Worm (Caenorhabditis elegans) whole organism, mixed stage, embryonic: ENCODE results near the gene F40G12.7.
"Not testable (repeated sequence)": the region's sequence is repeated elsewhere in the genome, so short reads cannot be mapped to it uniquely, and the experiment has no call there.

Source experiments
- M03D4.4 ChIP-seq: sonication (generic microtip); optimal IDR thresholded peaks from 2 replicates; lab custom pipeline; 2017; ENCODE audit warnings: mild to moderate bottlenecking, missing genetic modification characterization, missing compliant biosample characterization
- bed-3 ChIP-seq: fragments of 200-800 bp; sonication (Bioruptor generic); optimal IDR thresholded peaks from 3 replicates; lab custom pipeline; 2018; ENCODE audit warnings: mild to moderate bottlenecking, missing genetic modification characterization, moderate library complexity, missing compliant biosample characterization
- blmp-1 ChIP-seq: fragments of 150-350 bp; optimal IDR thresholded peaks from 2 replicates; lab custom pipeline; 2014; ENCODE audit warnings: missing biosample characterization, missing genetic modification characterization
- ceh-39 ChIP-seq: fragments of 150-350 bp; optimal IDR thresholded peaks from 2 replicates; lab custom pipeline; 2014; ENCODE audit warnings: missing biosample characterization, missing genetic modification characterization
- ceh-83 ChIP-seq: fragments of 200-800 bp; sonication (Bioruptor generic); optimal IDR thresholded peaks from 2 replicates; lab custom pipeline; 2018; ENCODE audit warnings: mild to moderate bottlenecking, missing genetic modification characterization, missing compliant biosample characterization
- cnd-1 ChIP-seq: fragments of 200-800 bp; sonication (Bioruptor generic); optimal IDR thresholded peaks from 2 replicates; lab custom pipeline; 2018; ENCODE audit warnings: mild to moderate bottlenecking, missing genetic modification characterization, missing compliant biosample characterization
- drap-1 ChIP-seq: fragments of 200-800 bp; sonication (Bioruptor generic); optimal IDR thresholded peaks from 3 replicates; lab custom pipeline; 2018; ENCODE audit warnings: mild to moderate bottlenecking, missing genetic modification characterization, missing compliant biosample characterization
- elt-1 ChIP-seq: sonication (generic microtip); optimal IDR thresholded peaks from 2 replicates; lab custom pipeline; 2017; ENCODE audit warnings: missing genetic modification characterization, mild to moderate bottlenecking, missing compliant biosample characterization, antibody characterized with exemption, moderate library complexity, borderline replicate concordance; ENCODE audit not compliant: insufficient read depth
- elt-3 ChIP-seq: fragments of 150-350 bp; optimal IDR thresholded peaks from 2 replicates; lab custom pipeline; 2014; ENCODE audit warnings: missing biosample characterization, missing genetic modification characterization
- ham-2 ChIP-seq: fragments of 200-800 bp; sonication (Bioruptor generic); optimal IDR thresholded peaks from 2 replicates; lab custom pipeline; 2018; ENCODE audit warnings: mild to moderate bottlenecking, missing genetic modification characterization, missing compliant biosample characterization
- hlh-1 ChIP-seq: fragments of 150-350 bp; optimal IDR thresholded peaks from 2 replicates; lab custom pipeline; 2014; ENCODE audit warnings: missing biosample characterization, missing genetic modification reagents, missing genetic modification characterization
- lin-13 ChIP-seq: fragments of 150-350 bp; optimal IDR thresholded peaks from 2 replicates; lab custom pipeline; 2014; ENCODE audit warnings: missing biosample characterization, missing genetic modification characterization
- lin-32 ChIP-seq: fragments of 200-800 bp; sonication (Bioruptor generic); optimal IDR thresholded peaks from 2 replicates; lab custom pipeline; 2018; ENCODE audit warnings: mild to moderate bottlenecking, missing genetic modification characterization, missing compliant biosample characterization
- lsy-2 ChIP-seq: fragments of 150-350 bp; optimal IDR thresholded peaks from 2 replicates; lab custom pipeline; 2014; ENCODE audit warnings: missing biosample characterization, missing genetic modification characterization
- mab-5 ChIP-seq: fragments of 150-350 bp; optimal IDR thresholded peaks from 2 replicates; lab custom pipeline; 2014; ENCODE audit warnings: missing biosample characterization, missing genetic modification characterization
- mep-1 ChIP-seq: fragments of 150-350 bp; optimal IDR thresholded peaks from 2 replicates; lab custom pipeline; 2017; ENCODE audit warnings: missing biosample characterization, missing genetic modification reagents, missing genetic modification characterization, inconsistent platforms
- mls-2 ChIP-seq: sonication (generic microtip); optimal IDR thresholded peaks from 2 replicates; lab custom pipeline; 2016; ENCODE audit warnings: mild to moderate bottlenecking, missing genetic modification characterization, moderate library complexity, missing compliant biosample characterization
- nhr-12 ChIP-seq: fragments of 150-350 bp; optimal IDR thresholded peaks from 2 replicates; lab custom pipeline; 2014; ENCODE audit warnings: missing biosample characterization, missing genetic modification characterization
- nhr-2 ChIP-seq: fragments of 150-350 bp; optimal IDR thresholded peaks from 2 replicates; lab custom pipeline; 2014; ENCODE audit warnings: missing biosample characterization, missing genetic modification characterization
- nhr-237 ChIP-seq: fragments of 150-350 bp; optimal IDR thresholded peaks from 2 replicates; lab custom pipeline; 2014; ENCODE audit warnings: missing biosample characterization, missing genetic modification characterization
- nhr-28 ChIP-seq: fragments of 150-350 bp; optimal IDR thresholded peaks from 2 replicates; lab custom pipeline; 2014; ENCODE audit warnings: missing biosample characterization, missing genetic modification characterization
- nhr-76 ChIP-seq: sonication (generic microtip); optimal IDR thresholded peaks from 2 replicates; lab custom pipeline; 2017; ENCODE audit warnings: missing biosample characterization, missing genetic modification characterization
- pha-4 ChIP-seq: fragments of 150-350 bp; optimal IDR thresholded peaks from 2 replicates; lab custom pipeline; 2018; ENCODE audit warnings: missing biosample characterization, missing genetic modification reagents, missing genetic modification characterization
- sem-2 ChIP-seq: fragments of 200-800 bp; sonication (Bioruptor generic); optimal IDR thresholded peaks from 2 replicates; lab custom pipeline; 2018; ENCODE audit warnings: mild to moderate bottlenecking, missing genetic modification characterization, missing compliant biosample characterization
- snpc-4 ChIP-seq: fragments of 150-350 bp; optimal IDR thresholded peaks from 2 replicates; lab custom pipeline; 2014; ENCODE audit warnings: missing biosample characterization, missing genetic modification characterization
- tbx-8 ChIP-seq: fragments of 200-800 bp; sonication (Bioruptor generic); optimal IDR thresholded peaks from 2 replicates; lab custom pipeline; 2018; ENCODE audit warnings: mild to moderate bottlenecking, missing genetic modification characterization, moderate library complexity, missing compliant biosample characterization
- unc-120 ChIP-seq: sonication (generic microtip); optimal IDR thresholded peaks from 2 replicates; lab custom pipeline; 2017; ENCODE audit warnings: missing genetic modification characterization, missing compliant biosample characterization; ENCODE audit not compliant: poor library complexity, severe bottlenecking
- unc-39 ChIP-seq: fragments of 150-350 bp; optimal IDR thresholded peaks from 2 replicates; lab custom pipeline; 2014; ENCODE audit warnings: missing biosample characterization, missing genetic modification characterization
- unc-62 ChIP-seq: fragments of 150-350 bp; optimal IDR thresholded peaks from 2 replicates; lab custom pipeline; 2014; ENCODE audit warnings: missing biosample characterization, missing genetic modification reagents, missing genetic modification characterization
- ztf-11 ChIP-seq: fragments of 150-350 bp; optimal IDR thresholded peaks from 2 replicates; lab custom pipeline; 2014; ENCODE audit warnings: missing biosample characterization, missing genetic modification characterization

Gene F40G12.7

ce11 chrV:14306771-14307170, 32.4 kb downstream of the F40G12.7 start, which contains the start of gene spig-4:
Gene spig-4 (minus strand): TSS chrV:14306871.
- TF ChIP-seq drap-1 (GFP tag; lab: Kevin White, UChicago); ham-2 (GFP tag; lab: Kevin White, UChicago); blmp-1 (tag; lab: Kevin White, UChicago): not testable (repeated sequence)

ce11 chrV:14308164-14308563, 33.8 kb downstream of the F40G12.7 start, which contains the start of gene spig-5:
Gene spig-5 (plus strand): TSS chrV:14308464.
- TF ChIP-seq mep-1 (tag; lab: Kevin White, UChicago); elt-1 (tag; lab: Kevin White, UChicago); drap-1 (GFP tag; lab: Kevin White, UChicago): not testable (repeated sequence)

- not testable (repeated sequence) for TF ChIP-seq M03D4.4, nhr-76, unc-120 (tag; lab: Kevin White, UChicago)
Observed at ce11 chrV:14309632-14310031, 35.3 kb downstream of the F40G12.7 start, which contains the start of gene F14D7.14. Gene F14D7.14 (plus strand): TSS chrV:14309932.

- TF ChIP-seq ceh-83 (no peak), unc-120 (tag; lab: Kevin White, UChicago) (no peak), mab-5 (no peak), drap-1 (GFP tag; lab: Kevin White, UChicago) (no peak), lsy-2 (no peak), ztf-11 (tag; lab: Kevin White, UChicago) (no peak), nhr-28 (tag; lab: Kevin White, UChicago) (no peak), unc-62 (GFP tag; lab: Kevin White, UChicago) (no peak), sem-2 (GFP tag; lab: Kevin White, UChicago) (no peak), cnd-1 (tag; lab: Kevin White, UChicago) (no peak), lin-32 (GFP tag; lab: Kevin White, UChicago) (no peak), ham-2 (GFP tag; lab: Kevin White, UChicago) (no peak), ceh-39 (tag; lab: Kevin White, UChicago) (no peak), lin-13 (no peak), M03D4.4 (tag; lab: Kevin White, UChicago) (no peak), nhr-12 (tag; lab: Kevin White, UChicago) (no peak), elt-3 (tag; lab: Kevin White, UChicago) (no peak), hlh-1 (tag; lab: Kevin White, UChicago) (no peak), tbx-8 (GFP tag; lab: Kevin White, UChicago) (no peak)
Observed at ce11 chrV:14311115-14311514, 36.7 kb downstream of the F40G12.7 start, which contains the start of gene ddn-3. Gene ddn-3 (minus strand): TSS chrV:14311215.

- TF ChIP-seq ham-2 (GFP tag; lab: Kevin White, UChicago) (no peak), nhr-237 (no peak), cnd-1 (tag; lab: Kevin White, UChicago) (no peak), bed-3 (GFP tag; lab: Kevin White, UChicago) (no peak), pha-4 (tag; lab: Kevin White, UChicago) (no peak), hlh-1 (tag; lab: Kevin White, UChicago) (no peak), nhr-76 (tag; lab: Kevin White, UChicago) (no peak), M03D4.4 (tag; lab: Kevin White, UChicago) (no peak), nhr-28 (tag; lab: Kevin White, UChicago) (no peak), unc-39 (tag; lab: Kevin White, UChicago) (no peak)
- TF ChIP-seq, all 35 proteins: peak for 0
Observed at ce11 chrV:14312695-14313094, 38.3 kb downstream of the F40G12.7 start, which contains the start of gene F14D7.8. Gene F14D7.8 (minus strand): TSS chrV:14312795.

ce11 chrV:14314236-14314635, 39.9 kb downstream of the F40G12.7 start, which contains the start of gene F47B8.1:
Gene F47B8.1 (minus strand): TSS chrV:14314336.
- TF ChIP-seq elt-1 (tag; lab: Kevin White, UChicago) (no peak), lin-32 (GFP tag; lab: Kevin White, UChicago) (no peak), mls-2 (tag; lab: Kevin White, UChicago) (no peak), sem-2 (GFP tag; lab: Kevin White, UChicago) (no peak), snpc-4 (no peak), drap-1 (GFP tag; lab: Kevin White, UChicago) (no peak), nhr-2 (tag; lab: Kevin White, UChicago) (no peak), hlh-1 (tag; lab: Kevin White, UChicago) (no peak), pha-4 (tag; lab: Kevin White, UChicago) (no peak), tbx-8 (GFP tag; lab: Kevin White, UChicago) (no peak)
